Fruit fly (Drosophila melanogaster): ENCODE results near the gene CG7341.

CG7341 gene

dm6 chr3L:18081957-18082356 is 30.8 kb upstream of the CG7341 start:
- TF ChIP-seq CG11456 (GFP tag; IDR thresholded peaks at IDR 0.05) (peak; percentile 42; the same call in 1 of the 3 replicates), CG34422 (GFP tag; IDR thresholded peaks at IDR 0.05) (0 out of 3 replicates have a peak, but pooled peaks have one; percentile 18), Med (GFP tag) (peak; percentile 34), Ets65A (GFP tag) (peak; percentile 11), CG11560 (tag; IDR thresholded peaks at IDR 0.05) (no peak), MBD-R2 (GFP tag; IDR thresholded peaks at IDR 0.05) (no peak), nom (GFP tag; optimal IDR thresholded peaks at IDR 0.05) (peak; percentile 19), HLHmδ (GFP tag; optimal IDR thresholded peaks at IDR 0.05) (no peak), abd-A (tag; optimal IDR thresholded peaks at IDR 0.05) (no peak), Deaf1 (tag; optimal IDR thresholded peaks at IDR 0.05) (peak; percentile 40), jigr1 (GFP tag; IDR thresholded peaks at IDR 0.05) (0 out of 3 replicates have a peak, but pooled peaks have one; percentile 20), chif (GFP tag; optimal IDR thresholded peaks at IDR 0.05) (no peak), CG12155 (GFP tag; optimal IDR thresholded peaks at IDR 0.05) (no peak), CG14965 (GFP tag; optimal IDR thresholded peaks at IDR 0.05; ENCODE audit: borderline replicate concordance) (no peak), CG9609 (GFP tag; optimal IDR thresholded peaks at IDR 0.05) (no peak), D (optimal IDR thresholded peaks at IDR 0.05) (no peak), D (GFP tag; optimal IDR thresholded peaks at IDR 0.05) (no peak)

dm6 chr3L:18083402-18083801 is 29.4 kb upstream of the CG7341 start:
- peak; percentile 90 for TF ChIP-seq CTCF (GFP tag; optimal IDR thresholded peaks at IDR 0.05)
- TF ChIP-seq stwl (tag; optimal IDR thresholded peaks at IDR 0.05) = peak; percentile 15
- TF ChIP-seq CG5180 (GFP tag; optimal IDR thresholded peaks at IDR 0.05) = no peak
- TF ChIP-seq bab2 (GFP tag; optimal IDR thresholded peaks at IDR 0.05) = no peak

DNA sequence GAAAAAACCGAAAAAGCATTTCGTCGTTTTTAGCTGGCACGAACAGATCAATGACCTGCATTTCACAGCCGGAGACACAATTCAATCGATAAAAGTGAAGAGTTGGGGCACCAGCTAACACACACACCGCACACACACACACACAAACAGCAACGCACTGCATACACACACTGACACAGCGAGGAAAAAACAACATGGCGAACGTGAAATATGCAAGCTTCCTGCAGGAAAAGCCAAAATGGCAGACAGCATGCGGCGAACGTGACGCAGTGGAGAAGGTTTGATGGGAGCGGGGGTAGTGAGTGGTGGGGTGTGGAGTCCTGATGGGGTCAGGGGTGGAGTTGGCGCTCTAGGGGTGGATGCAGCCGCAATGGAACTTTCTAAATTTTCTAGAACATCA is 28.8 kb upstream of the CG7341 start:
- TF ChIP-seq phol (tag; optimal IDR thresholded peaks at IDR 0.05) (peak; percentile 11), sr (GFP tag; IDR thresholded peaks at IDR 0.05) (no peak), Aef1 (GFP tag; IDR thresholded peaks at IDR 0.05) (no peak), CG9817 (tag; optimal IDR thresholded peaks at IDR 0.05) (no peak), dysf (GFP tag; IDR thresholded peaks at IDR 0.05) (no peak), onecut (GFP tag; IDR thresholded peaks at IDR 0.05) (peak; percentile 81), Dfd (GFP tag; optimal IDR thresholded peaks at IDR 0.05) (peak in 1 of 2 experiments; percentile 64), Bgb (GFP tag; IDR thresholded peaks at IDR 0.05; ENCODE audit: partially characterized antibody) (no peak), z (GFP tag; IDR thresholded peaks at IDR 0.05) (no peak)

DNA sequence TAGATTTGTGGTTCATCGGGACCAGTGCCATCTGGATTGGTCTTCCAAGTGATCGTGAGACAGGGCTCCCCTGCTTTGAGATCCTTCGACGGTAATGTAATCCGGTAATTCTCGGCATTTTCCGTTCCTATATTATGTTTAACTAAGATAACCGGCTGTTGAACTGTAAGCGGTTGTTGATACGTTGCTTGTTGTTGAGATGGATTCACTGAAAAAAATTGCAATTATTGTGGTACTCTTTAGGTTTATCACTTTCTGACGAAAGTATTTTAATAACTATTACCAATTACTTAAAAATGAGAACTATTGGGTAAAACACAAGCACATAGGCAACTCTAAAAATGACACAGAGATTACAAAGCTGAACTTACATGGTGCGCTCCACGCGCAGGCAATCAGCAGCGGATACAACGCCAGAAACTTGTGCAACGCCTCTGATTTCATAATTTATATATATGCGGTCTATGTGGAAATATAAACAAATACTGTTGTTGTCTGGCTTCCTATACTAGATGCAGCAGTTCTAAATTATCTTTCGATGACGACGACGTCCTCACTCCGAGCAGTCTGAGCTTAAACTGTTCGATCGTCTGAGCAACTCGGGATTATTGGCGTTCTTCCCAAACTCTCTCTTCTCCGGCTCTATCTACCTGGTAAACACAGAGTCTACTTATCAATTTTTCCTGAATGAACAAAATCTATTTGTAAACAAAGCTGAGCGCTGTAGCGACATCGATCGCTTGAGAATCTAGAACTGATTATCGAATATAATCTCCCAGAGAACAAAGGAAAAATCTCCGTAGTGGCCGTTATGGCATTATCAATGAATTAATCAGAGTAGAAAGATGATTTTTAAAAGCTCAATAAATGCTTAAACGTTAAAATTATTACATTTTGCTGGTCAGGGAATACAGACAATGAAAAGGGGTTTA is 25.7 kb upstream of the CG7341 start, which contains the start of gene CG34253:
Gene CG34253 (minus strand): TSS at position 567 of the 932 bp plus-strand sequence.
- TF ChIP-seq CG10431 (GFP tag; optimal IDR thresholded peaks at IDR 0.05) (peak; percentile 91), grau (tag; optimal IDR thresholded peaks at IDR 0.05) (no peak), Pdp1 (GFP tag; optimal IDR thresholded peaks at IDR 0.05) (peak in 1 of 2 experiments; percentile 36), ems (GFP tag; optimal IDR thresholded peaks at IDR 0.05) (no peak), chinmo (GFP tag; IDR thresholded peaks at IDR 0.05; ENCODE audit: partially characterized antibody) (no peak)

Measured in whole organism, embryonic.